Fruit fly (Drosophila melanogaster) whole organism, wandering third instar larva: Measurements from ENCODE around the gene Ptip.

Source experiments
- Abd-B ChIP-seq: fragments of >200 bp; optimal IDR thresholded peaks from 2 replicates; lab custom pipeline; 2017; ENCODE audit warnings: missing biosample characterization, missing genetic modification characterization
- Dfd ChIP-seq: fragments of >200 bp; optimal IDR thresholded peaks from 2 replicates; lab custom pipeline; 2017; ENCODE audit warnings: missing biosample characterization, missing genetic modification characterization
- Dif ChIP-seq: fragments of 200-275, 200-300 bp; sonication (Bioruptor generic); optimal IDR thresholded peaks from 2 replicates; lab custom pipeline; 2018; ENCODE audit warnings: missing biosample characterization, missing genetic modification characterization; ENCODE audit not compliant: partially characterized antibody
- GATAd ChIP-seq: sonication (Bioruptor generic); optimal IDR thresholded peaks from 2 replicates; lab custom pipeline; 2016; ENCODE audit warnings: missing biosample characterization, missing genetic modification characterization
- HLH106 ChIP-seq: fragments of 200-800 bp; optimal IDR thresholded peaks from 3 replicates; lab custom pipeline; 2019; ENCODE audit warnings: missing biosample characterization, mild to moderate bottlenecking, missing genetic modification characterization, moderate library complexity
- Hr78 ChIP-seq: fragments of >200 bp; optimal IDR thresholded peaks from 2 replicates; lab custom pipeline; 2017; ENCODE audit warnings: missing biosample characterization, missing genetic modification characterization
- Hr83 ChIP-seq: fragments of 200-300 bp; sonication (Bioruptor generic); optimal IDR thresholded peaks from 2 replicates; lab custom pipeline; 2016; ENCODE audit warnings: missing biosample characterization, mild to moderate bottlenecking, missing genetic modification characterization, moderate library complexity; ENCODE audit not compliant: poor library complexity, severe bottlenecking
- Jra ChIP-seq: sonication (Bioruptor generic); optimal IDR thresholded peaks from 2 replicates; lab custom pipeline; 2016; ENCODE audit warnings: missing biosample characterization, missing genetic modification characterization
- N ChIP-seq: fragments of >200 bp; optimal IDR thresholded peaks from 2 replicates; lab custom pipeline; 2018; ENCODE audit warnings: missing biosample characterization, missing external identifiers, missing genetic modification characterization
- Rel ChIP-seq, 2 experiments: fragments of 200-800 bp; sonication (Bioruptor generic) in 1 of 2; optimal IDR thresholded peaks; 2 replicates in 1 of 2; 3 replicates in 1 of 2; lab custom pipeline; 2016 to 2019; ENCODE audit warnings: mild to moderate bottlenecking in 2 of 2, missing biosample characterization in 2 of 2, missing genetic modification characterization in 2 of 2, moderate library complexity in 1 of 2
- br ChIP-seq: fragments of 200-800 bp; sonication (Bioruptor generic); optimal IDR thresholded peaks from 2 replicates; lab custom pipeline; 2016; ENCODE audit warnings: missing biosample characterization, missing genetic modification characterization
- dmrt93B ChIP-seq: fragments of 200-800 bp; sonication (Bioruptor generic); optimal IDR thresholded peaks from 2 replicates; lab custom pipeline; 2018; ENCODE audit warnings: missing biosample characterization, mild to moderate bottlenecking, missing genetic modification characterization
- dsf ChIP-seq: sonication (Bioruptor generic); optimal IDR thresholded peaks from 2 replicates; lab custom pipeline; 2016; ENCODE audit warnings: missing biosample characterization, missing genetic modification characterization, borderline replicate concordance
- foxo ChIP-seq, 2 experiments: fragments of 200-800 bp; sonication (Bioruptor generic); optimal IDR thresholded peaks; 2 replicates in 1 of 2; 3 replicates in 1 of 2; lab custom pipeline; 2016 to 2017; ENCODE audit warnings: missing biosample characterization in 2 of 2, missing genetic modification characterization in 2 of 2
- lola ChIP-seq: fragments of >200 bp; optimal IDR thresholded peaks from 2 replicates; lab custom pipeline; 2017; ENCODE audit warnings: missing biosample characterization, missing genetic modification characterization
- psq ChIP-seq: fragments of 200-800 bp; sonication (Bioruptor generic); optimal IDR thresholded peaks from 3 replicates; lab custom pipeline; 2017; ENCODE audit warnings: missing biosample characterization, mild to moderate bottlenecking, missing genetic modification characterization, moderate library complexity
- tai ChIP-seq: sonication (Bioruptor generic); optimal IDR thresholded peaks from 2 replicates; lab custom pipeline; 2016; ENCODE audit warnings: missing biosample characterization, missing genetic modification characterization
- usp ChIP-seq: fragments of >200 bp; optimal IDR thresholded peaks from 2 replicates; lab custom pipeline; 2017; ENCODE audit warnings: missing biosample characterization, missing genetic modification characterization
- woc ChIP-seq: sonication (Bioruptor generic); optimal IDR thresholded peaks from 2 replicates; lab custom pipeline; 2016; ENCODE audit warnings: missing biosample characterization, mild to moderate bottlenecking, missing genetic modification characterization

Gene Ptip

dm6 chr3L:13982516-13982915 is 46.4 kb downstream of the Ptip start:
- TF ChIP-seq Dfd (peak; percentile 99), Hr83 (GFP tag; lab: Kevin White, UChicago) (no peak)

- TF ChIP-seq usp (GFP tag; lab: Kevin White, UChicago): no peak
- no peak for TF ChIP-seq foxo (GFP tag; optimal IDR thresholded peaks at IDR 0.05; lab: Kevin White, UChicago)
- TF ChIP-seq Abd-B (GFP tag; lab: Kevin White, UChicago): no peak
- TF ChIP-seq Rel (GFP tag; optimal IDR thresholded peaks at IDR 0.05; lab: Kevin White, UChicago): no peak
- TF ChIP-seq Rel (tag; optimal IDR thresholded peaks at IDR 0.05; lab: Kevin White, UChicago): no peak
- TF ChIP-seq Dif (GFP tag; lab: Kevin White, UChicago): no peak
- TF ChIP-seq lola (GFP tag; lab: Kevin White, UChicago): no peak
- no peak for TF ChIP-seq br (GFP tag; lab: Kevin White, UChicago)
- TF ChIP-seq Hr78 (GFP tag; lab: Kevin White, UChicago): no peak
- no peak for TF ChIP-seq dsf
- no peak for TF ChIP-seq psq
- TF ChIP-seq HLH106 (tag; lab: Kevin White, UChicago): no peak
- TF ChIP-seq woc (GFP tag; lab: Kevin White, UChicago): no peak
- no peak for TF ChIP-seq GATAd (GFP tag; lab: Kevin White, UChicago)
- TF ChIP-seq Jra (GFP tag; lab: Kevin White, UChicago): no peak
- no peak for TF ChIP-seq dmrt93B (GFP tag; lab: Kevin White, UChicago)
- no peak for TF ChIP-seq tai (GFP tag; lab: Kevin White, UChicago)
- no peak for TF ChIP-seq N (GFP tag; lab: Kevin White, UChicago)
Measured at dm6 chr3L:13973377-13974111, 55.4 kb downstream of the Ptip start, which contains the start of the genes CG13738 and Hsc70-1. Gene CG13738 (minus strand): TSS chr3L:13973477. Gene Hsc70-1 (plus strand): TSS chr3L:13974061.
